Fruit fly (Drosophila melanogaster): ENCODE results near the gene Naa30B.
A peak's percentile ranks its signal among the peaks of the same experiment; 100 is the strongest.

Naa30B gene

dm6 chr3L:1442906-1443305 lies 29.0 kb downstream of the Naa30B start (continued):
- no peak for TF ChIP-seq Hand (GFP tag; optimal IDR thresholded peaks at IDR 0.05)
- TF ChIP-seq pzg (GFP tag; optimal IDR thresholded peaks at IDR 0.05): no peak
- TF ChIP-seq CG8290 (GFP tag; optimal IDR thresholded peaks at IDR 0.05): peak; percentile 92
- peak in 1 of 2 experiments; percentile 91 for TF ChIP-seq CG8290 (tag; optimal IDR thresholded peaks at IDR 0.05)
- no peak for TF ChIP-seq CG12071 (GFP tag; optimal IDR thresholded peaks at IDR 0.05)
- TF ChIP-seq CG6272 (GFP tag; IDR thresholded peaks at IDR 0.05): peak; percentile 84
- TF ChIP-seq CG8388 (GFP tag; optimal IDR thresholded peaks at IDR 0.05): peak; percentile 86
- TF ChIP-seq usp (GFP tag; optimal IDR thresholded peaks at IDR 0.05): no peak
- peak; percentile 75 for TF ChIP-seq CG32767 (GFP tag; IDR thresholded peaks at IDR 0.05)
- no peak for TF ChIP-seq fd3F (GFP tag; optimal IDR thresholded peaks at IDR 0.05)
- peak; percentile 76 for TF ChIP-seq Usf (GFP tag; optimal IDR thresholded peaks at IDR 0.05)
- no peak for TF ChIP-seq rib (GFP tag; IDR thresholded peaks at IDR 0.05)
- peak; percentile 85 for TF ChIP-seq CG4820 (GFP tag; optimal IDR thresholded peaks at IDR 0.05)
- TF ChIP-seq Dref (GFP tag; IDR thresholded peaks at IDR 0.05): no peak
- no peak for TF ChIP-seq nerfin-2 (GFP tag; IDR thresholded peaks at IDR 0.05; ENCODE audit: partially characterized antibody)
- peak; percentile 97 for TF ChIP-seq chm (GFP tag; IDR thresholded peaks at IDR 0.05)
- TF ChIP-seq CG3407 (GFP tag; optimal IDR thresholded peaks at IDR 0.05): peak; percentile 79
- peak; percentile 43 for TF ChIP-seq org-1 (GFP tag; optimal IDR thresholded peaks at IDR 0.05)
- no peak for TF ChIP-seq unc-4 (GFP tag; IDR thresholded peaks at IDR 0.05; ENCODE audit: partially characterized antibody)
- peak; percentile 78 for TF ChIP-seq CG2875 (GFP tag; optimal IDR thresholded peaks at IDR 0.05)
- peak; percentile 31 for TF ChIP-seq HmgZ (tag; optimal IDR thresholded peaks at IDR 0.05)
- peak; percentile 94 for TF ChIP-seq lbe (GFP tag; optimal IDR thresholded peaks at IDR 0.05)
- peak; percentile 70 for TF ChIP-seq Nf-YA (GFP tag; IDR thresholded peaks at IDR 0.05)
- TF ChIP-seq CG3838 (GFP tag; optimal IDR thresholded peaks at IDR 0.05): peak; percentile 64
- no peak for TF ChIP-seq zf30C (GFP tag; optimal IDR thresholded peaks at IDR 0.05)
- TF ChIP-seq Asciz (GFP tag; optimal IDR thresholded peaks at IDR 0.05): peak; percentile 83
- peak; percentile 52 for TF ChIP-seq Rfx (GFP tag; IDR thresholded peaks at IDR 0.05)
- no peak for TF ChIP-seq mirr (GFP tag; optimal IDR thresholded peaks at IDR 0.05)
- TF ChIP-seq ewg (GFP tag; optimal IDR thresholded peaks at IDR 0.05): peak; percentile 78
- peak; percentile 65 for TF ChIP-seq CG12104 (GFP tag; optimal IDR thresholded peaks at IDR 0.05)
- peak; percentile 68 for TF ChIP-seq sob (GFP tag; IDR thresholded peaks at IDR 0.05)
- TF ChIP-seq CG10462 (GFP tag; optimal IDR thresholded peaks at IDR 0.05): peak; percentile 80
- no peak for TF ChIP-seq Oaz (GFP tag; IDR thresholded peaks at IDR 0.05)
- TF ChIP-seq bbx (GFP tag; IDR thresholded peaks at IDR 0.05; ENCODE audit: partially characterized antibody): no peak
- TF ChIP-seq CG33213 (GFP tag; optimal IDR thresholded peaks at IDR 0.05): peak; percentile 64
- TF ChIP-seq Fer1 (GFP tag; optimal IDR thresholded peaks at IDR 0.05): no peak
- peak; percentile 98 for TF ChIP-seq zfh1 (GFP tag; IDR thresholded peaks at IDR 0.05)
- TF ChIP-seq CG3995 (GFP tag; optimal IDR thresholded peaks at IDR 0.05): no peak
- TF ChIP-seq shn (GFP tag; optimal IDR thresholded peaks at IDR 0.05): no peak
- TF ChIP-seq Deaf1 (tag; optimal IDR thresholded peaks at IDR 0.05): peak; percentile 40
- peak; percentile 60 for TF ChIP-seq CG6813 (GFP tag; optimal IDR thresholded peaks at IDR 0.05)
- peak; percentile 84 for TF ChIP-seq grau (tag; optimal IDR thresholded peaks at IDR 0.05)
- TF ChIP-seq CG2889 (GFP tag; IDR thresholded peaks at IDR 0.05): peak; percentile 57; the same call in 2 of the 3 replicates
- 0 out of 2 replicates have a peak, but pooled peaks have one; percentile 46 for TF ChIP-seq klu (GFP tag; IDR thresholded peaks at IDR 0.05)
- peak; percentile 84 for TF ChIP-seq CG7745 (tag; optimal IDR thresholded peaks at IDR 0.05)
- peak; percentile 68 for TF ChIP-seq CG11723 (GFP tag; optimal IDR thresholded peaks at IDR 0.05)
- peak; percentile 85 for TF ChIP-seq HLH3B (GFP tag; IDR thresholded peaks at IDR 0.05)
- peak; percentile 86 for TF ChIP-seq lmd (GFP tag; IDR thresholded peaks at IDR 0.05)
- TF ChIP-seq dimm (GFP tag; IDR thresholded peaks at IDR 0.05): peak; percentile 78
- no peak; the same call in 1 of the 2 replicates for TF ChIP-seq CG9215 (GFP tag; IDR thresholded peaks at IDR 0.05)
- peak; percentile 76 for TF ChIP-seq ttk (GFP tag; IDR thresholded peaks at IDR 0.05)
- TF ChIP-seq bowl (GFP tag; IDR thresholded peaks at IDR 0.05): no peak

Data from whole organism, embryonic.